Fruit fly (Drosophila melanogaster): ENCODE results near the gene CG2202.

Gene CG2202

dm6 chrX:10805651-10806191, 42.8 kb upstream of the CG2202 start (continued):
- TF ChIP-seq amos (GFP tag; IDR thresholded peaks at IDR 0.05; ENCODE audit: partially characterized antibody) (peak; percentile 59), kah (GFP tag; optimal IDR thresholded peaks at IDR 0.05) (peak; percentile 46), CG3726 (GFP tag; IDR thresholded peaks at IDR 0.05) (no peak), CG9727 (GFP tag; optimal IDR thresholded peaks at IDR 0.05) (no peak), tll (GFP tag; optimal IDR thresholded peaks at IDR 0.05) (no peak), CG4360 (GFP tag; IDR thresholded peaks at IDR 0.05) (no peak), br (optimal IDR thresholded peaks at IDR 0.05) (no peak), CG4617 (GFP tag; optimal IDR thresholded peaks at IDR 0.05; ENCODE audit: borderline replicate concordance) (no peak), tin (GFP tag; optimal IDR thresholded peaks at IDR 0.05) (no peak), exex (tag; optimal IDR thresholded peaks at IDR 0.05) (peak; percentile 46), MTF-1 (GFP tag; optimal IDR thresholded peaks at IDR 0.05; ENCODE audit: borderline replicate concordance) (no peak), CG6813 (GFP tag; optimal IDR thresholded peaks at IDR 0.05) (no peak), salm (tag; optimal IDR thresholded peaks at IDR 0.05) (no peak), pnt (GFP tag; optimal IDR thresholded peaks at IDR 0.05) (no peak), org-1 (GFP tag; optimal IDR thresholded peaks at IDR 0.05) (no peak), CG7745 (tag; optimal IDR thresholded peaks at IDR 0.05) (no peak), CG12104 (GFP tag; optimal IDR thresholded peaks at IDR 0.05) (no peak), HHEX (GFP tag; optimal IDR thresholded peaks at IDR 0.05) (no peak), CG6254 (GFP tag; optimal IDR thresholded peaks at IDR 0.05) (no peak), CG32772 (GFP tag; IDR thresholded peaks at IDR 0.05) (peak; percentile 58), Med (GFP tag) (peak; percentile 37), CG17328 (GFP tag; IDR thresholded peaks at IDR 0.05) (no peak), CG9215 (GFP tag; IDR thresholded peaks at IDR 0.05) (no peak), MESR4 (GFP tag; optimal IDR thresholded peaks at IDR 0.05) (no peak), CG13894 (tag; optimal IDR thresholded peaks at IDR 0.05) (no peak), CG2202 (tag; optimal IDR thresholded peaks at IDR 0.05) (no peak), D19A (tag; optimal IDR thresholded peaks at IDR 0.05) (no peak), mirr (GFP tag; optimal IDR thresholded peaks at IDR 0.05) (no peak), CG17359 (tag; optimal IDR thresholded peaks at IDR 0.05) (no peak), ftz-f1 (GFP tag; optimal IDR thresholded peaks at IDR 0.05) (peak; percentile 37), Fer2 (tag; optimal IDR thresholded peaks at IDR 0.05) (no peak), Opbp (GFP tag; IDR thresholded peaks at IDR 0.05; ENCODE audit: partially characterized antibody) (peak; percentile 49; the same call in 1 of the 3 replicates), CG9932 (GFP tag; IDR thresholded peaks at IDR 0.05) (no peak), zen (tag; optimal IDR thresholded peaks at IDR 0.05) (peak; percentile 35), her (GFP tag; optimal IDR thresholded peaks at IDR 0.05) (no peak), zfh1 (GFP tag; IDR thresholded peaks at IDR 0.05) (no peak), gsb-n (tag; optimal IDR thresholded peaks at IDR 0.05) (no peak), GATAe (GFP tag; conservative IDR thresholded peaks at IDR 0.05) (no peak), abd-A (tag; optimal IDR thresholded peaks at IDR 0.05) (peak; percentile 4), hbn (GFP tag; IDR thresholded peaks at IDR 0.05; ENCODE audit: partially characterized antibody) (peak; percentile 45), CG11696 (GFP tag; IDR thresholded peaks at IDR 0.05) (no peak), Hmx (GFP tag; optimal IDR thresholded peaks at IDR 0.05) (no peak), Gug (GFP tag; IDR thresholded peaks at IDR 0.05) (no peak), hb (GFP tag; IDR thresholded peaks at IDR 0.05; ENCODE audit: partially characterized antibody) (no peak), CG3995 (GFP tag; optimal IDR thresholded peaks at IDR 0.05) (no peak), CG12744 (GFP tag; optimal IDR thresholded peaks at IDR 0.05) (no peak), Oli (tag; optimal IDR thresholded peaks at IDR 0.05) (no peak), CG11247 (GFP tag; IDR thresholded peaks at IDR 0.05) (no peak), bcd (GFP tag; optimal IDR thresholded peaks at IDR 0.05) (no peak), ro (GFP tag; IDR thresholded peaks at IDR 0.05) (no peak), CG10274 (GFP tag; optimal IDR thresholded peaks at IDR 0.05) (no peak)
